Fruit fly (Drosophila melanogaster): ENCODE results near the gene Hmgcl.

Gene Hmgcl

DNA sequence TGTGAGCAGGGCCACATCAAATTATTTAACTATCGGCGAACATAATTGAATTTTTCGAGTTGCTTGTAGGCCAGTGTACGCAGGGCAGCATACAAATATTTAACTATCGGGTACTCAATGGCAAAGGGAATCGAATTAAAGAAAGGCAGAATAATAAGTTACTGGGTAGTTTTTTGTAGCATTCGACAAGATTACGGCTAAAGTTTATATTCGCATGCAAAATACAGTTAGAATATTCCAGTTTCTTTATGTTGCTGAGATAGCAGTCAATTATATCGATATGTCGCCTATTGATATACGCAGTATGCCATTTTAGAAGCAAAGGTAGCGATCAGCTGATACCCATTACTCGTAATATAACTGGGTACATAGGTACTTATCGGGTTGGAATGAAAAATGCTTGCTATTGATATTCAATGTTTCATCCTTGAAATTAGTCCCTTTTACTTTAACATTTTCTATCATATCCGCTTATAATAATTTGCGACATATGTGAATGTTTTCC is 7.9 kb downstream of the Hmgcl start (continued):
- TF ChIP-seq B-H1 (GFP tag; IDR thresholded peaks at IDR 0.05) = no peak; the same call in 2 of the 3 replicates
- TF ChIP-seq jing (GFP tag; optimal IDR thresholded peaks at IDR 0.05) = no peak
- TF ChIP-seq CG12104 (GFP tag; optimal IDR thresholded peaks at IDR 0.05) = no peak
- peak; percentile 49 for TF ChIP-seq Ets97D (GFP tag; optimal IDR thresholded peaks at IDR 0.05)
- TF ChIP-seq ara (GFP tag; IDR thresholded peaks at IDR 0.05) = no peak
- no peak for TF ChIP-seq Hand (GFP tag; optimal IDR thresholded peaks at IDR 0.05)
- TF ChIP-seq Hr39 (optimal IDR thresholded peaks at IDR 0.05) = no peak
- peak; percentile 81 for TF ChIP-seq ci (GFP tag; IDR thresholded peaks at IDR 0.05)
- peak; percentile 60 for TF ChIP-seq CG17912 (GFP tag; optimal IDR thresholded peaks at IDR 0.05)
- no peak for TF ChIP-seq dmrt99B (tag; optimal IDR thresholded peaks at IDR 0.05)
- TF ChIP-seq CG17361 (GFP tag; IDR thresholded peaks at IDR 0.05) = peak; percentile 74; the same call in 1 of the 3 replicates
- no peak for TF ChIP-seq CG6765 (GFP tag; optimal IDR thresholded peaks at IDR 0.05)
- TF ChIP-seq fd96Cb (tag; optimal IDR thresholded peaks at IDR 0.05) = peak; percentile 5
- no peak for TF ChIP-seq pfk (GFP tag; optimal IDR thresholded peaks at IDR 0.05)
- TF ChIP-seq ind (GFP tag; optimal IDR thresholded peaks at IDR 0.05) = peak; percentile 9
- peak; percentile 2 for TF ChIP-seq CG4282 (GFP tag; optimal IDR thresholded peaks at IDR 0.05)
- peak; percentile 46 for TF ChIP-seq CG9727 (GFP tag; optimal IDR thresholded peaks at IDR 0.05)
- no peak for TF ChIP-seq CG7745 (tag; optimal IDR thresholded peaks at IDR 0.05)
- peak; percentile 9 for TF ChIP-seq NC2α (GFP tag; optimal IDR thresholded peaks at IDR 0.05)
- no peak for TF ChIP-seq lab (GFP tag; optimal IDR thresholded peaks at IDR 0.05)
- TF ChIP-seq CG8944 (GFP tag; optimal IDR thresholded peaks at IDR 0.05) = peak; percentile 42
- peak; percentile 30 for TF ChIP-seq CG18262 (tag; optimal IDR thresholded peaks at IDR 0.05)
- no peak for TF ChIP-seq Ravus (GFP tag; IDR thresholded peaks at IDR 0.05)
- no peak for TF ChIP-seq cwo (GFP tag; optimal IDR thresholded peaks at IDR 0.05)
- TF ChIP-seq dmrt11E (tag; optimal IDR thresholded peaks at IDR 0.05) = peak; percentile 30
- no peak for TF ChIP-seq Trl (optimal IDR thresholded peaks at IDR 0.05)
- TF ChIP-seq Trl (GFP tag; optimal IDR thresholded peaks at IDR 0.05) = peak; percentile 29
- TF ChIP-seq Aef1 (GFP tag; IDR thresholded peaks at IDR 0.05) = no peak; the same call in 2 of the 3 replicates
- TF ChIP-seq org-1 (GFP tag; optimal IDR thresholded peaks at IDR 0.05) = no peak
- peak; percentile 50 for TF ChIP-seq CG12391 (tag; optimal IDR thresholded peaks at IDR 0.05)
- no peak for TF ChIP-seq CG4730 (GFP tag; IDR thresholded peaks at IDR 0.05)
- TF ChIP-seq CG12744 (GFP tag; optimal IDR thresholded peaks at IDR 0.05) = no peak
- TF ChIP-seq C15 (GFP tag; IDR thresholded peaks at IDR 0.05) = no peak
- TF ChIP-seq Sry-δ (GFP tag; optimal IDR thresholded peaks at IDR 0.05) = peak; percentile 68
- TF ChIP-seq CG2202 (tag; optimal IDR thresholded peaks at IDR 0.05) = no peak
- no peak for TF ChIP-seq CG6175 (GFP tag; IDR thresholded peaks at IDR 0.05)
- peak; percentile 24 for TF ChIP-seq CG12659 (GFP tag; optimal IDR thresholded peaks at IDR 0.05)
- TF ChIP-seq CG4820 (GFP tag; optimal IDR thresholded peaks at IDR 0.05) = peak; percentile 26
- TF ChIP-seq CG8765 (GFP tag; IDR thresholded peaks at IDR 0.05) = no peak
- TF ChIP-seq CG11085 (GFP tag; IDR thresholded peaks at IDR 0.05) = peak; percentile 22; the same call in 1 of the 2 replicates
- TF ChIP-seq pho (GFP tag; optimal IDR thresholded peaks at IDR 0.05) = peak; percentile 29
- TF ChIP-seq CG12155 (GFP tag; optimal IDR thresholded peaks at IDR 0.05) = no peak
- no peak for TF ChIP-seq corto (GFP tag; optimal IDR thresholded peaks at IDR 0.05)
- TF ChIP-seq YL-1 (GFP tag; optimal IDR thresholded peaks at IDR 0.05) = peak; percentile 22
- no peak for TF ChIP-seq CG17186 (GFP tag; optimal IDR thresholded peaks at IDR 0.05)
- peak; percentile 26 for TF ChIP-seq wek (GFP tag; optimal IDR thresholded peaks at IDR 0.05)
- no peak; the same call in 2 of the 3 replicates for TF ChIP-seq Mrtf (GFP tag; IDR thresholded peaks at IDR 0.05)
- peak; percentile 16 for TF ChIP-seq CG4707 (GFP tag; optimal IDR thresholded peaks at IDR 0.05)
- TF ChIP-seq Hey (tag; optimal IDR thresholded peaks at IDR 0.05) = no peak
- peak; percentile 55; the same call in 1 of the 3 replicates for TF ChIP-seq Dbx (GFP tag; IDR thresholded peaks at IDR 0.05)
- peak; percentile 65; the same call in 1 of the 2 replicates for TF ChIP-seq MBD-R2 (GFP tag; IDR thresholded peaks at IDR 0.05)
- TF ChIP-seq CG10979 (tag; optimal IDR thresholded peaks at IDR 0.05) = peak; percentile 53
